Worm (Caenorhabditis elegans) whole organism, L4 larva: ENCODE measurements around the gene phyh-1.

ENCODE experiments used
- D1046.2 ChIP-seq: fragments of 200-800 bp; sonication (Bioruptor generic); IDR thresholded peaks from 2 replicates; pipeline ENCODE4 v1.3.6; 2022; ENCODE audit warnings: missing genetic modification characterization, missing compliant biosample characterization
- F37D6.2 ChIP-seq: sonication (generic microtip); optimal IDR thresholded peaks from 2 replicates; lab custom pipeline; 2016; ENCODE audit warnings: mild to moderate bottlenecking, missing genetic modification characterization, missing compliant biosample characterization
- F49E8.2 ChIP-seq: sonication (generic microtip); optimal IDR thresholded peaks from 2 replicates; lab custom pipeline; 2016; ENCODE audit warnings: missing compliant biosample characterization, mild to moderate bottlenecking, missing genetic modification characterization, borderline replicate concordance
- R02D3.7 ChIP-seq: fragments of 150-350 bp; sonication (generic microtip); optimal IDR thresholded peaks from 3 replicates; lab custom pipeline; 2014; ENCODE audit warnings: missing biosample characterization, missing genetic modification characterization
- T26A8.4 ChIP-seq: fragments of 200-800 bp; sonication (Bioruptor generic); IDR thresholded peaks from 2 replicates; pipeline ENCODE4 v1.3.6; 2022; ENCODE audit warnings: missing genetic modification characterization, missing compliant biosample characterization
- Y105C5A.15 ChIP-seq: fragments of 200-800 bp; sonication (Bioruptor generic); IDR thresholded peaks from 2 replicates; pipeline ENCODE4 v1.3.6; 2022; ENCODE audit warnings: missing genetic modification characterization, missing compliant biosample characterization
- Y48G9A.11 ChIP-seq: fragments of 200-800 bp; sonication (Bioruptor generic); IDR thresholded peaks from 2 replicates; pipeline ENCODE4 v1.3.6; 2022; ENCODE audit warnings: missing genetic modification reagents, missing genetic modification characterization, missing compliant biosample characterization
- Y5F2A.4 ChIP-seq: fragments of 200-800 bp; sonication (Bioruptor generic); optimal IDR thresholded peaks from 2 replicates; lab custom pipeline; 2018; ENCODE audit warnings: mild to moderate bottlenecking, missing genetic modification characterization, missing compliant biosample characterization
- Y75B8A.6 ChIP-seq: fragments of 200-800 bp; sonication (Bioruptor generic); IDR thresholded peaks from 2 replicates; pipeline ENCODE4 v1.3.6; 2022; ENCODE audit warnings: missing genetic modification reagents, missing genetic modification characterization, missing compliant biosample characterization
- ZK337.2 ChIP-seq: fragments of 200-800 bp; sonication (Bioruptor generic); IDR thresholded peaks from 2 replicates; pipeline ENCODE4 v1.3.6; 2022; ENCODE audit warnings: missing genetic modification reagents, missing genetic modification characterization, missing compliant biosample characterization
- aha-1 ChIP-seq: fragments of 150-350 bp; peaks from one replicate; lab custom pipeline; 2014; ENCODE audit warnings: missing biosample characterization, missing genetic modification characterization
- attf-4 ChIP-seq: sonication (generic microtip); optimal IDR thresholded peaks from 3 replicates; lab custom pipeline; 2017; ENCODE audit warnings: missing biosample characterization, missing genetic modification characterization
- ces-1 ChIP-seq: fragments of 150-350 bp; sonication (generic microtip); optimal IDR thresholded peaks from 4 replicates; lab custom pipeline; 2014; ENCODE audit warnings: missing biosample characterization, missing genetic modification reagents, missing genetic modification characterization
- cey-2 ChIP-seq: sonication (generic microtip); optimal IDR thresholded peaks from 3 replicates; lab custom pipeline; 2017; ENCODE audit warnings: missing genetic modification characterization, mild to moderate bottlenecking, missing compliant biosample characterization, antibody characterized with exemption, borderline replicate concordance; ENCODE audit not compliant: insufficient read depth
- ctbp-1 ChIP-seq: fragments of 200-800 bp; sonication (Bioruptor generic); IDR thresholded peaks from 2 replicates; pipeline ENCODE4 v1.3.6; 2022; ENCODE audit warnings: missing genetic modification reagents, missing genetic modification characterization, missing compliant biosample characterization
- daf-19 ChIP-seq: fragments of 200-800 bp; sonication (Bioruptor generic); conservative IDR thresholded peaks from 2 replicates; pipeline ENCODE4 v1.3.6; 2022; ENCODE audit warnings: missing genetic modification characterization, missing compliant biosample characterization
- daf-8 ChIP-seq: fragments of 200-800 bp; sonication (Bioruptor generic); IDR thresholded peaks from 2 replicates; pipeline ENCODE4 v1.3.6; 2022; ENCODE audit warnings: missing genetic modification characterization, missing compliant biosample characterization
- dmd-8 ChIP-seq: fragments of 200-800 bp; sonication (Bioruptor generic); IDR thresholded peaks from 2 replicates; pipeline ENCODE4 v1.3.6; 2022; ENCODE audit warnings: missing genetic modification characterization, missing compliant biosample characterization
- egl-27 ChIP-seq: sonication (generic microtip); optimal IDR thresholded peaks from 3 replicates; lab custom pipeline; 2017; ENCODE audit warnings: missing biosample characterization, missing genetic modification reagents, missing genetic modification characterization
- egl-43 ChIP-seq: fragments of 200-800 bp; sonication (Bioruptor generic); IDR thresholded peaks from 2 replicates; pipeline ENCODE4 v1.3.6; 2022; ENCODE audit warnings: missing genetic modification reagents, missing genetic modification characterization, missing compliant biosample characterization
- fkh-10 ChIP-seq: fragments of 150-350 bp; optimal IDR thresholded peaks from 2 replicates; lab custom pipeline; 2014; ENCODE audit warnings: missing biosample characterization, missing genetic modification reagents, missing genetic modification characterization
- gei-8 ChIP-seq: fragments of 200-800 bp; sonication (Bioruptor generic); optimal IDR thresholded peaks from 2 replicates; lab custom pipeline; 2018; ENCODE audit warnings: mild to moderate bottlenecking, missing genetic modification characterization, missing compliant biosample characterization
- hmg-1.1 ChIP-seq: fragments of 200-800 bp; sonication (Bioruptor generic); IDR thresholded peaks from 2 replicates; pipeline ENCODE4 v1.3.6; 2022; ENCODE audit warnings: missing genetic modification reagents, missing genetic modification characterization, missing compliant biosample characterization
- lin-1 ChIP-seq: fragments of 200-800 bp; sonication (Bioruptor generic); IDR thresholded peaks from 2 replicates; pipeline ENCODE4 v1.3.6; 2022; ENCODE audit warnings: missing genetic modification reagents, missing genetic modification characterization, missing compliant biosample characterization
- lin-38 ChIP-seq: fragments of 200-800 bp; sonication (Bioruptor generic); IDR thresholded peaks from 2 replicates; pipeline ENCODE4 v1.3.6; 2022; ENCODE audit warnings: missing genetic modification reagents, missing genetic modification characterization, missing compliant biosample characterization
- lin-39 ChIP-seq: fragments of 150-350 bp; optimal IDR thresholded peaks from 2 replicates; lab custom pipeline; 2014; ENCODE audit warnings: missing biosample characterization, missing genetic modification reagents, missing genetic modification characterization
- madf-9 ChIP-seq: fragments of 200-800 bp; sonication (Bioruptor generic); conservative IDR thresholded peaks from 2 replicates; pipeline ENCODE4 v1.3.6; 2022; ENCODE audit warnings: missing genetic modification reagents, missing genetic modification characterization, missing compliant biosample characterization
- mdl-1 ChIP-seq, 2 experiments: fragments of 150-350 bp in 1 of 2; sonication (generic microtip) in 1 of 2; optimal IDR thresholded peaks; 2 replicates each; lab custom pipeline; 2014 to 2017; ENCODE audit warnings: missing biosample characterization in 2 of 2, missing genetic modification characterization in 2 of 2
- mep-1 ChIP-seq: fragments of 150-350 bp; sonication (generic microtip); optimal IDR thresholded peaks from 3 replicates; lab custom pipeline; 2014; ENCODE audit warnings: missing biosample characterization, missing genetic modification characterization
- mes-2 ChIP-seq: sonication (generic microtip); optimal IDR thresholded peaks from 2 replicates; lab custom pipeline; 2016; ENCODE audit warnings: missing genotype, mild to moderate bottlenecking, missing genetic modification characterization, missing compliant biosample characterization; ENCODE audit not compliant: poor library complexity, severe bottlenecking
- nhr-10 ChIP-seq: fragments of 150-350 bp; optimal IDR thresholded peaks from 2 replicates; lab custom pipeline; 2014; ENCODE audit warnings: missing biosample characterization, missing genetic modification characterization
- nhr-102 ChIP-seq: sonication (generic microtip); optimal IDR thresholded peaks from 2 replicates; lab custom pipeline; 2016; ENCODE audit warnings: mild to moderate bottlenecking, missing genetic modification characterization, moderate library complexity, missing compliant biosample characterization
- nhr-25 ChIP-seq: sonication (generic microtip); optimal IDR thresholded peaks from 2 replicates; lab custom pipeline; 2017; ENCODE audit warnings: missing genetic modification characterization, mild to moderate bottlenecking, missing compliant biosample characterization, antibody characterized with exemption, moderate library complexity, borderline replicate concordance; ENCODE audit not compliant: insufficient read depth
- nhr-28 ChIP-seq: fragments of 150-350 bp; optimal IDR thresholded peaks from 2 replicates; lab custom pipeline; 2014; ENCODE audit warnings: missing biosample characterization, missing genetic modification characterization
- nhr-41 ChIP-seq: fragments of 200-800 bp; sonication (Bioruptor generic); IDR thresholded peaks from 2 replicates; pipeline ENCODE4 v1.3.6; 2022; ENCODE audit warnings: missing genetic modification reagents, missing genetic modification characterization, missing compliant biosample characterization
- nhr-48 ChIP-seq: sonication (generic microtip); optimal IDR thresholded peaks from 2 replicates; lab custom pipeline; 2016; ENCODE audit warnings: mild to moderate bottlenecking, missing genetic modification characterization, missing compliant biosample characterization
- nhr-76 ChIP-seq: fragments of 150-350 bp; optimal IDR thresholded peaks from 2 replicates; lab custom pipeline; 2014; ENCODE audit warnings: missing biosample characterization, missing genetic modification characterization
- nhr-77 ChIP-seq: fragments of 150-350 bp; optimal IDR thresholded peaks from 2 replicates; lab custom pipeline; 2014; ENCODE audit warnings: missing biosample characterization, missing genetic modification characterization
- php-3 ChIP-seq: fragments of 200-800 bp; sonication (Bioruptor generic); IDR thresholded peaks from 2 replicates; pipeline ENCODE4 v1.3.6; 2022; ENCODE audit warnings: missing genetic modification reagents, missing genetic modification characterization, missing compliant biosample characterization
- rbr-2 ChIP-seq: sonication (generic microtip); optimal IDR thresholded peaks from 2 replicates; lab custom pipeline; 2016; ENCODE audit warnings: missing genotype, missing genetic modification characterization, missing compliant biosample characterization
- saeg-2 ChIP-seq: fragments of 200-800 bp; sonication (Bioruptor generic); IDR thresholded peaks from 2 replicates; pipeline ENCODE4 v1.3.6; 2022; ENCODE audit warnings: missing genetic modification reagents, missing genetic modification characterization, missing compliant biosample characterization
- sdz-12 ChIP-seq: fragments of 200-800 bp; sonication (Bioruptor generic); optimal IDR thresholded peaks from 2 replicates; lab custom pipeline; 2018; ENCODE audit warnings: mild to moderate bottlenecking, missing genetic modification characterization, missing compliant biosample characterization
- set-16 ChIP-seq: fragments of 200-800 bp; sonication (Bioruptor generic); IDR thresholded peaks from 2 replicates; pipeline ENCODE4 v1.3.6; 2022; ENCODE audit warnings: missing genetic modification reagents, missing genetic modification characterization, missing compliant biosample characterization
- skn-1 ChIP-seq: fragments of 150-350 bp; optimal IDR thresholded peaks from 2 replicates; lab custom pipeline; 2014; ENCODE audit warnings: missing biosample characterization, missing genetic modification characterization
- spr-3 ChIP-seq: fragments of 200-800 bp; sonication (Bioruptor generic); optimal IDR thresholded peaks from 2 replicates; lab custom pipeline; 2018; ENCODE audit warnings: mild to moderate bottlenecking, missing genetic modification characterization, missing compliant biosample characterization
- unc-39 ChIP-seq: sonication (generic microtip); optimal IDR thresholded peaks from 2 replicates; lab custom pipeline; 2017; ENCODE audit warnings: missing biosample characterization, missing genetic modification characterization
- zfp-2 ChIP-seq: sonication (generic microtip); optimal IDR thresholded peaks from 2 replicates; lab custom pipeline; 2016; ENCODE audit warnings: mild to moderate bottlenecking, missing genetic modification characterization, missing compliant biosample characterization
- zfp-3 ChIP-seq: fragments of 200-800 bp; sonication (Bioruptor generic); conservative IDR thresholded peaks from 2 replicates; pipeline ENCODE4 v1.3.6; 2022; ENCODE audit warnings: missing genetic modification reagents, missing genetic modification characterization, missing compliant biosample characterization
- zip-11 ChIP-seq: fragments of 200-800 bp; sonication (Bioruptor generic); IDR thresholded peaks from 2 replicates; pipeline ENCODE4 v1.3.6; 2022; ENCODE audit warnings: missing genetic modification characterization, missing compliant biosample characterization
- ztf-11 ChIP-seq: fragments of 150-350 bp; optimal IDR thresholded peaks from 2 replicates; lab custom pipeline; 2014; ENCODE audit warnings: missing biosample characterization, missing genetic modification characterization
- ztf-7 ChIP-seq: fragments of 150-350 bp; optimal IDR thresholded peaks from 2 replicates; lab custom pipeline; 2014; ENCODE audit warnings: missing biosample characterization, missing genetic modification characterization

phyh-1 gene

DNA sequence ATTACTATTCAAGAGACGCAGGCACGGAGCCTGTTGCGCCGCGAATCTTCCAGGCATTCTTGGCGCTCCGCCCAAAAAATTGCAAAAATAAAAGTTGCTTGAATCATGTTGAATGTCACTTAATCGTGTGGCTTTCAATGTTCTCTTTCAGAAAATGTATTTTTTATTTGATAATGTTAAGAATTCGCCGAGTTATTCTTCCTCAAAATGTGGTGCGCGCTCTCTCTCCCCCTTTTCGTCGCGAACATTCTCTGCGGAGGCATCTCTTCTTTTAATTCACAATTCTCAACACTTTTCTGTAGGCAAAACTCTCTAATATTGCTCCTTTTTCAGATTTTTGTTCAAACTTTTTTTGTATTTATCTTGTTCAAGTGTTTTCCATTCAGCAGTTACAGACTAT is 19.2 kb upstream of the phyh-1 start:
- TF ChIP-seq lin-1 (GFP tag; lab: Robert Waterston, UW) (peak; percentile 60; the same call in 1 of the 2 replicates), T26A8.4 (GFP tag; lab: Robert Waterston, UW) (peak; percentile 91), ctbp-1 (peak; percentile 88), nhr-10 (peak; percentile 88), Y105C5A.15 (GFP tag; lab: Robert Waterston, UW) (peak; percentile 50; the same call in 1 of the 2 replicates), madf-9 (GFP tag; lab: Robert Waterston, UW) (peak; percentile 88), cey-2 (tag; lab: Kevin White, UChicago) (no peak), mes-2 (tag; lab: Kevin White, UChicago) (peak; percentile 89), egl-43 (GFP tag; lab: Robert Waterston, UW) (peak; percentile 94), rbr-2 (peak; percentile 98), ztf-7 (tag; lab: Kevin White, UChicago) (peak; percentile 63), daf-19 (GFP tag; lab: Robert Waterston, UW) (peak; percentile 90), dmd-8 (no peak), ZK337.2 (GFP tag; lab: Robert Waterston, UW) (0 out of 2 replicates have a peak, but pooled peaks have one; percentile 32), nhr-48 (tag; lab: Kevin White, UChicago) (peak; percentile 92), aha-1 (peak; percentile 99), Y48G9A.11 (GFP tag; lab: Robert Waterston, UW) (peak; percentile 86), nhr-77 (tag; lab: Kevin White, UChicago) (peak; percentile 98), R02D3.7 (tag; lab: Kevin White, UChicago) (no peak), lin-39 (peak; percentile 58), zip-11 (0 out of 2 replicates have a peak, but pooled peaks have one; percentile 24), nhr-76 (tag; lab: Kevin White, UChicago) (peak; percentile 78), nhr-102 (tag; lab: Kevin White, UChicago) (peak; percentile 86), mep-1 (peak; percentile 99), php-3 (GFP tag; lab: Robert Waterston, UW) (peak; percentile 55), daf-8 (GFP tag; lab: Robert Waterston, UW) (0 out of 2 replicates have a peak, but pooled peaks have one; percentile 46), sdz-12 (GFP tag; lab: Kevin White, UChicago) (peak; percentile 96), skn-1 (peak; percentile 76), F37D6.2 (tag; lab: Kevin White, UChicago) (peak; percentile 95), zfp-2 (tag; lab: Kevin White, UChicago) (peak; percentile 86), unc-39 (tag; lab: Kevin White, UChicago) (no peak), ztf-11 (tag; lab: Kevin White, UChicago) (no peak), Y5F2A.4 (GFP tag; lab: Kevin White, UChicago) (peak; percentile 55), attf-4 (no peak), zfp-3 (peak; percentile 98), saeg-2 (GFP tag; lab: Robert Waterston, UW) (peak; percentile 88), nhr-41 (GFP tag; lab: Robert Waterston, UW) (peak; percentile 81), fkh-10 (GFP tag; lab: Kevin White, UChicago) (peak; percentile 99), spr-3 (GFP tag; lab: Kevin White, UChicago) (peak; percentile 81), D1046.2 (GFP tag; lab: Robert Waterston, UW) (peak; percentile 95), egl-27 (tag; lab: Kevin White, UChicago) (no peak), nhr-25 (peak; percentile 96), mdl-1 (tag; optimal IDR thresholded peaks at IDR 0.05; lab: Kevin White, UChicago) (peak; percentile 47 to 79), Y75B8A.6 (peak; percentile 89), gei-8 (peak; percentile 91), ces-1 (peak; percentile 89), F49E8.2 (tag; lab: Kevin White, UChicago) (peak; percentile 82), hmg-1.1 (peak; percentile 98), set-16 (GFP tag; lab: Robert Waterston, UW) (peak; percentile 65), lin-38 (GFP tag; lab: Robert Waterston, UW) (peak; percentile 90), nhr-28 (tag; lab: Kevin White, UChicago) (peak; percentile 92)
